Fruit fly (Drosophila melanogaster): Measurements from ENCODE around the gene CG34426.

CG34426 gene

dm6 chr3L:8834886-8835285 is 32.6 kb downstream of the CG34426 start (continued):
- TF ChIP-seq cg (GFP tag; optimal IDR thresholded peaks at IDR 0.05) (peak; percentile 11), CG13123 (GFP tag; optimal IDR thresholded peaks at IDR 0.05) (no peak), CG11695 (GFP tag; IDR thresholded peaks at IDR 0.05) (0 out of 3 replicates have a peak, but pooled peaks have one; percentile 14), unpg (GFP tag; optimal IDR thresholded peaks at IDR 0.05) (peak; percentile 15), Usf (GFP tag; optimal IDR thresholded peaks at IDR 0.05) (no peak), ATbp (GFP tag; optimal IDR thresholded peaks at IDR 0.05) (peak; percentile 66), E2f1 (GFP tag; IDR thresholded peaks at IDR 0.05) (no peak), Chrac-16 (GFP tag; optimal IDR thresholded peaks at IDR 0.05) (no peak), CG15479 (GFP tag; optimal IDR thresholded peaks at IDR 0.05) (peak; percentile 68), CG8359 (GFP tag; optimal IDR thresholded peaks at IDR 0.05; ENCODE audit: borderline replicate concordance) (peak; percentile 41), CG7987 (GFP tag; optimal IDR thresholded peaks at IDR 0.05) (peak; percentile 62), Meics (GFP tag; optimal IDR thresholded peaks at IDR 0.05) (peak; percentile 24), otp (GFP tag; IDR thresholded peaks at IDR 0.05) (0 out of 3 replicates have a peak, but pooled peaks have one; percentile 18), wek (GFP tag; optimal IDR thresholded peaks at IDR 0.05) (peak; percentile 72), CG1602 (GFP tag; optimal IDR thresholded peaks at IDR 0.05) (no peak), CG6765 (GFP tag; optimal IDR thresholded peaks at IDR 0.05) (peak; percentile 4), ci (GFP tag; IDR thresholded peaks at IDR 0.05) (peak; percentile 73; the same call in 1 of the 3 replicates), Trl (optimal IDR thresholded peaks at IDR 0.05) (no peak), Trl (GFP tag; optimal IDR thresholded peaks at IDR 0.05) (no peak), gcm (GFP tag; optimal IDR thresholded peaks at IDR 0.05) (peak; percentile 4), ham (GFP tag; IDR thresholded peaks at IDR 0.05) (no peak), Pdp1 (GFP tag; optimal IDR thresholded peaks at IDR 0.05) (peak in 1 of 2 experiments; percentile 13), CG17328 (GFP tag; IDR thresholded peaks at IDR 0.05) (0 out of 2 replicates have a peak, but pooled peaks have one; percentile 18), Antp (GFP tag; optimal IDR thresholded peaks at IDR 0.05) (no peak), Fer1 (GFP tag; optimal IDR thresholded peaks at IDR 0.05) (peak; percentile 20), CoRest (tag; optimal IDR thresholded peaks at IDR 0.05) (no peak), pan (optimal IDR thresholded peaks at IDR 0.05) (no peak), pan (GFP tag; optimal IDR thresholded peaks at IDR 0.05 in 1 of 2, IDR thresholded peaks at IDR 0.05 in 1 of 2) (no peak), hkb (optimal IDR thresholded peaks at IDR 0.05) (no peak), hkb (GFP tag; IDR thresholded peaks at IDR 0.05) (peak; percentile 45; the same call in 1 of the 2 replicates), CG8478 (optimal IDR thresholded peaks at IDR 0.05) (no peak), CG2202 (tag; optimal IDR thresholded peaks at IDR 0.05) (peak; percentile 65), Sry-β (GFP tag; optimal IDR thresholded peaks at IDR 0.05) (peak; percentile 12), tll (GFP tag; optimal IDR thresholded peaks at IDR 0.05) (peak in 1 of 2 experiments; percentile 23), CG3065 (GFP tag; optimal IDR thresholded peaks at IDR 0.05) (no peak), CG8924 (tag; optimal IDR thresholded peaks at IDR 0.05) (peak; percentile 34), Mrtf (GFP tag; IDR thresholded peaks at IDR 0.05) (no peak), CG1647 (GFP tag; optimal IDR thresholded peaks at IDR 0.05) (no peak), bsh (GFP tag; optimal IDR thresholded peaks at IDR 0.05) (peak in 1 of 2 experiments; percentile 14), CG15696 (tag; optimal IDR thresholded peaks at IDR 0.05) (peak; percentile 36), nmo (GFP tag; optimal IDR thresholded peaks at IDR 0.05) (no peak), CG11560 (tag; IDR thresholded peaks at IDR 0.05) (no peak), D19A (tag; optimal IDR thresholded peaks at IDR 0.05) (no peak), abd-A (tag; optimal IDR thresholded peaks at IDR 0.05) (no peak), CG16779 (GFP tag; IDR thresholded peaks at IDR 0.05) (0 out of 2 replicates have a peak, but pooled peaks have one; percentile 38), CG7556 (GFP tag; optimal IDR thresholded peaks at IDR 0.05) (no peak), CG5953 (GFP tag; IDR thresholded peaks at IDR 0.05) (0 out of 2 replicates have a peak, but pooled peaks have one; percentile 8), dmrt11E (tag; optimal IDR thresholded peaks at IDR 0.05) (no peak), CG5180 (GFP tag; optimal IDR thresholded peaks at IDR 0.05) (peak; percentile 17), zfh2 (GFP tag; optimal IDR thresholded peaks at IDR 0.05) (no peak), CG17186 (GFP tag; optimal IDR thresholded peaks at IDR 0.05) (no peak)

Data from whole organism, embryonic.